Fruit fly (Drosophila melanogaster) ovary, adult (tissue): Measurements from ENCODE around the gene inaE.

ENCODE experiments used
- CG17801 ChIP-seq: fragments of 200-800 bp; optimal IDR thresholded peaks from 2 replicates; lab custom pipeline; 2019; ENCODE audit warnings: missing biosample characterization, mild to moderate bottlenecking, missing genetic modification characterization, moderate library complexity; ENCODE audit not compliant: partially characterized antibody

Gene inaE

DNA sequence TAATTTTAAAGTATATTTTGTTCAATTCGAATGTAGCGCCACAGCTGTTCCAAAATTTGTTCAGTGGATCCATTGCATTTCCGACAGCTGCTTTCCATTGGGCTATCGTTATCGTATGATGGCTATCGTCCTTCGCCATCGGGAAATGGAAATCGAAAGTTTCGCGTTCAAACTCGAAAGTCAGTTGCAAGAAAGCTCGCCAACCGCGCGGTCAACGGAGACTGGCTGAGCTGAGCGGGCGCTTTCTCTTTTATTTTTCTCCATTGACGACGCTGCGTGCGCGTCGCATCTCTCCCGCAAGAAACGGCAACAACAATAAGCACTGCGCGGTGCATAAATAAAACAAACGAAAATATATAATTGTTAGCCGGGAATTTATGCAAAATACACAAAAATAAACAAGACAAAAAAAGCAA is at the start of gene inaE:
Gene inaE, plus strand, starts transcription at position 181 of the 416 bp plus-strand sequence.
- peak; percentile 37 for TF ChIP-seq CG17801

DNA sequence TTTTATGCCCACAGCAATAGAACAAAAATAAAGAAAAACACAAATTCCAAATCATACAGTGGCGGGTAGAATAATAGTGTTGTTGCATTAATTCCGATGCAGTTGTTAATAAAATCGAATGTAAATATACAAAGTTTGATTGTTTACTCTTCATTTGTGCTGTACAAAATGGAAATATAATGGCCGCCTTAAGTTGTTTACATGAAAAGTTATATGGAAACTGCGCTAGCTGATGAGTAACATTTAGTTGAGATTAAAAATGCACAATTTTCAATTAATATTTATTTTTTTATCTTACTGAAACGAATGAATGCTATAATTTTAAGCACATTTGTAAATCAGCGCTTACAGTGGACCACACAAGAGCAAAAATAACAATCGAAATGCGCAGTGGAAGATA is 48.6 kb upstream of the inaE start:
- TF ChIP-seq CG17801 = peak; percentile 82

- no peak for TF ChIP-seq CG17801
Observed at dm6 chrX:13735322-13736173, 48.0 kb upstream of the inaE start.

- no peak for TF ChIP-seq CG17801
Observed at dm6 chrX:13736174-13736482, 47.4 kb upstream of the inaE start, which contains the start of gene g. g (minus strand) TSS chrX:13736278.

DNA sequence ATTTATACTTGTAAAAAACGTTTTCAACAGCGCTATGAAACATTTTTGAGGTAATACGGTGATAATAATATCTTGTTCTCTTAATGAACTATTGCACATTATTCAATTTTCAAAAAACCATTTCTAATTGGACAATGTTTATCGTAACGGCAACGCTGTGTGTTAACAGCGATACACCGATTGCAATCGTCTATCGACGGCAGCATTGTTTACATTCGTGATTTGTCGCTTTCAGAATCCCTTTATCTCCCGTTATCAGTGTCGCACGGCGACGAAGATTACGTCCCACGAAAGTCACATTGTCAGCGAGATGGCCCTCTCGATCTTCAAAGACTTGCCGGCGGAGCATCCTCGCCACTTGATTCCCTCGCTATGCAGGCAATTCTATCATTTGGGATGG is 45.6 kb upstream of the inaE start, which contains the start of gene CG11134:
Gene CG11134, plus strand, starts transcription at position 4 of the 400 bp plus-strand sequence.
- no peak for TF ChIP-seq CG17801

- peak; percentile 98 for TF ChIP-seq CG17801
Observed at dm6 chrX:13739411-13739888, 44.1 kb upstream of the inaE start, which contains the start of gene CG11151. CG11151 (plus strand) TSS chrX:13739744.

DNA sequence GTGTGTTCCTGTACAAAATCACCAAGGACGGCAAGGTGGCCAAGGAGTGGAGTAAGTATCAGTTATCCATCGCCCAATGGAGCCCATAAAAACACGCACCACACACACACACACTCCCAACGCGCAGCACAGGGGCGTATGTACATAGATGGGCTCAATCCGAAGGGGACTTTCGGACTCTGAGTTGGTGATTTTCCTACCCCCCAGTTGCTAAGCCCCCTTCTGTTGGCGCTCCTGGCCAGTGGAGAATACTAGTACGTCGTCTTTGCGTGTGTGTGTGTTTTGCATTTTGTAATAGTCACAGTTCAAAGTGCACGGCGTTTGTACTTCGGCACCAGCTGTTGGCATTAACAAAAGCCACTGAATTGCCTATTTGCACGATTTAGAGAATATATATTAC is 43.5 kb upstream of the inaE start:
- TF ChIP-seq CG17801 = peak; percentile 87

DNA sequence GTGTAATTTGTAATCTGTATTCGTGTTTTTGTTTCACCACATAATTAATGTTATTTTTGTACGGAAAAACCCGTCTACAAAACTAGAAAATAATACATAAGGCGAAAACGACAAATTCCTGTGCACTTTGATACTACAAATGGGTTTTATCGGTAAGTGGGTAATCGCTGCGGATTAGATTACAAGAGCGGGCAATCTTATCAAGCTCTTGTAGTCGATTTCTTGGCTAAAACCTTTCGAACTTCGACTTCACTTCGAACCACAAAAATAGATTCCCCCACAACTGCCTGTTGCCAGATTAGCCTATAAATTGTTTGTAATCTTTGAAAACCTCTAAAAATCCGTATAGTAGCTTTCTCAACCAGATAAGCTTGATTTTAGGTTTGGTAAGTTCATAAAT is 42.5 kb upstream of the inaE start:
- no peak for TF ChIP-seq CG17801

DNA sequence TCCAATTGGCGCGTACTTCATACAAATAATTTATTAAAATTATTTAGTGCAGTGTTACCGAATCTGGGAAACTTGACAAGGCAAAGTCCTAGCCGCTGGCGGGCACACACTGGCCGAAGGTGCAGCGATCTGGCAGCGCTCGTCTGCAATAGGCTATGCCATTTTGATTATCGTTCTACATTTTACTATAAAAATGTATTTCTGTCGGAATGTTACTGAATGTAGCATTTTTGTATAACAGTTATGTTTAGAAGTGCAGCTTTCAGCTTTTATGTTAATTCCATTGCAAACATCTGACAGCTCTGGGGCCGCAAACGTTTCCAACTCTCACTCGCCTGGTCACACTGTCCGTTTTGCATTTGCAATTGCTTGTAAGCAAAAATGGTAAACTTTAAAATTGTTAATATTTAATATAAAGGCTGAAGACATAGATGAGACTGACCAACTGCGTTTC is 38.9 kb upstream of the inaE start, which contains the start of gene Grip91:
Gene Grip91, minus strand, starts transcription at position 85 of the 454 bp plus-strand sequence.
- TF ChIP-seq CG17801 = peak; percentile 11

DNA sequence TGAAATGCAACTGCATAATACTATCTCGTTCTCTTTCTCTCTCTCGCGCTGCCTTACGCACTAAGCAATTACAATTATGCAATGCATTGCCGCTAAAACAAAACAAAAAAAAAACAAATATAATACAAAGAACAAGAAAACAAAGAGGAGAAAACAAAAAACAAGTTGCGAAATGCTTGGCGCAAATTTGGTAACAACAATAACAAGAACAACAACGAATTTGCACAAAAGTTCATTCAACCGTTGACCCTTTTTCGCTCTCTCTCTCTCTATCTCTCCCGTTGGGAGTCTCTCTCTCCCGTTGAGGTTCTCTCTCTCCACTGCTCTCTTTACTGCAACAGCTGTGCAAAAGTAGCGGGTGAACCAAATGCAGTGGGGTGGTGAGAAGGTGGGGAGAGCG is 36.5 kb upstream of the inaE start:
- TF ChIP-seq CG17801 = no peak

dm6 chrX:13747635-13748467 is 35.7 kb upstream of the inaE start:
- peak; percentile 91 for TF ChIP-seq CG17801

- peak; percentile 53 for TF ChIP-seq CG17801
Observed at dm6 chrX:13748906-13749872, 34.3 kb upstream of the inaE start.

- peak; percentile 5 for TF ChIP-seq CG17801
Observed at dm6 chrX:13749873-13750241, 33.7 kb upstream of the inaE start.

DNA sequence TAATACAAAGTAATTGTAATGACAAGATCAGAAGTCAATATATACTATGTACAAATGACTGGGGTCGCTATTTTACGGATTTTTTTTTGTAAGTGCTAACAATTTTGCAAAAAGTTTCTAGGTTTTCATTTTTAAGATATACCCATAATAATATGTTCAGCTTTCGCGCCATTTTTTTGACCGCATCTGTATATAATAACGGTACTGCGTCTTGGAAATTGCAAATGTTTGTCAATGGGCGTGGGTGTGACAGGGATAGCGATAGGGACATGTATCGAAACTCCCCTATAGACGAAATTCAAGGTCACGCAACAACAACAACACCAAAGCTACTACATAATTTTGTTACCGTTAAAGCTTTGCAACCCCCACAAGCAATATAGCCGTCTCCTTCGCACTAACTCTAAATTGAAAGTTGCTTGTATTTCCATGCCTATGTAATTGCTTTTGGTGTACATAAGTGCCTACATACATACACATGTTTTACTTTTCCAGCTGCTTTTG is 30.9 kb upstream of the inaE start:
- TF ChIP-seq CG17801 = no peak

DNA sequence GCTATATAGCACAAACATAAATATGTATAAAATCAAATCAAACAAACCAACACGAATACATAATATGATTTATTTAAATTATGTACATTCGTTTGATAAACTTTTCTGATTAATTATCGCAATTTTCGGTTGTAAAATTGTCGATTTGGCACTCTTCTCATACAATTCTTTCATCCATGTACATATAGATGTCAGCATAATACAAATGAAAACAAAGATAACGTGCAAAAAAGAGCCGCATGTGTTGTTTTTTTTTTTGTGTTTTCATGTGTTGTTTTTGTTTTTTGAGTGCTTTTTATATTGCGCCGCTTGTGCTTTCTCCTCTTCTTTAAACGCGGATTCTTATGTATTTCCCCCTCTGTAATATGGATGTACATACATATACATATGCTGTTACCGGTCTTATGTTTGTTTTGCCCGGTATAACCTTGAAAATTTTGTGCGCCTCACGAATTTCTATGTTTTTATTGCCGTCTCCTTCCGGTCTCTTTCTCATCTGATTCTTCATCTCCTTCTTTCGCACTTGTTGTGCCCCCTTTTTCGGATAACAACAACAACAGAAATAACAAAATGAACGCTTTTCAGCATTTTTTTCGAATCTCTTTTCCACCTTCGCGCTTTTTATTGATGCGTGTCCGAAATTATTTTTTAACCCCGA is 30.3 kb upstream of the inaE start:
- no peak for TF ChIP-seq CG17801
